Worm (Caenorhabditis elegans) whole organism, young adult: ENCODE data around the gene F54D5.2.
A peak's percentile ranks its signal among the peaks of the same experiment; 100 is the strongest.

Experiments used
- B0019.2 ChIP-seq: fragments of 200-800 bp; sonication (Bioruptor generic); conservative IDR thresholded peaks from 2 replicates; pipeline ENCODE4 v1.3.6; 2022; ENCODE audit warnings: missing genetic modification reagents, missing genetic modification characterization, missing compliant biosample characterization
- F10E7.11 ChIP-seq: sonication (generic microtip); optimal IDR thresholded peaks from 2 replicates; lab custom pipeline; 2017; ENCODE audit warnings: mild to moderate bottlenecking, missing genetic modification characterization, moderate library complexity, missing compliant biosample characterization
- F33H1.4 ChIP-seq: fragments of 200-800 bp; sonication (Bioruptor generic); IDR thresholded peaks from 2 replicates; pipeline ENCODE4 v1.3.6; 2022; ENCODE audit warnings: missing genetic modification reagents, missing genetic modification characterization, missing compliant biosample characterization
- F57A8.1 ChIP-seq: fragments of 200-800 bp; sonication (Bioruptor generic); optimal IDR thresholded peaks from 2 replicates; lab custom pipeline; 2018; ENCODE audit warnings: mild to moderate bottlenecking, missing genetic modification characterization, moderate library complexity, missing compliant biosample characterization
- F57C9.4 ChIP-seq: sonication (generic microtip); optimal IDR thresholded peaks from 2 replicates; lab custom pipeline; 2017; ENCODE audit warnings: mild to moderate bottlenecking, missing genetic modification characterization, missing compliant biosample characterization
- K11D2.4 ChIP-seq: fragments of 200-800 bp; sonication (Bioruptor generic); IDR thresholded peaks from 2 replicates; pipeline ENCODE4 v1.3.6; 2022; ENCODE audit warnings: missing genetic modification reagents, missing genetic modification characterization, missing compliant biosample characterization
- K12H6.12 ChIP-seq: fragments of 200-800 bp; sonication (Bioruptor generic); optimal IDR thresholded peaks from 2 replicates; lab custom pipeline; 2018; ENCODE audit warnings: mild to moderate bottlenecking, missing genetic modification characterization, missing compliant biosample characterization
- Y79H2A.3 ChIP-seq: fragments of 200-800 bp; sonication (Bioruptor generic); conservative IDR thresholded peaks from 2 replicates; pipeline ENCODE4 v1.3.6; 2022; ENCODE audit warnings: missing genetic modification reagents, missing genetic modification characterization, missing compliant biosample characterization
- ZK185.1 ChIP-seq: sonication (generic microtip); optimal IDR thresholded peaks from 2 replicates; lab custom pipeline; 2016; ENCODE audit warnings: mild to moderate bottlenecking, missing genetic modification characterization, missing compliant biosample characterization; ENCODE audit not compliant: poor library complexity, severe bottlenecking
- akir-1 ChIP-seq: fragments of 200-800 bp; sonication (Bioruptor generic); optimal IDR thresholded peaks from 2 replicates; lab custom pipeline; 2018; ENCODE audit warnings: mild to moderate bottlenecking, missing genetic modification characterization, moderate library complexity, missing compliant biosample characterization
- ama-1 ChIP-seq, 3 experiments: fragments of 150-350 bp in 1 of 3; sonication (generic microtip) in 2 of 3; optimal IDR thresholded peaks; 2 replicates each; lab custom pipeline; 2014 to 2018; ENCODE audit warnings: missing biosample characterization in 2 of 3, missing genetic modification characterization in 2 of 3, missing genetic modification reagents in 2 of 3
- athp-1 ChIP-seq: sonication (generic microtip); optimal IDR thresholded peaks from 2 replicates; lab custom pipeline; 2017; ENCODE audit warnings: mild to moderate bottlenecking, missing genetic modification characterization, missing compliant biosample characterization
- attf-6 ChIP-seq: fragments of 200-800 bp; sonication (Bioruptor generic); IDR thresholded peaks from 2 replicates; pipeline ENCODE4 v1.3.6; 2022; ENCODE audit warnings: missing genetic modification reagents, missing genetic modification characterization, missing compliant biosample characterization
- cebp-1 ChIP-seq, 2 experiments: fragments of 200-800 bp in 1 of 2; sonication (Bioruptor generic) in 1 of 2; sonication (generic microtip) in 1 of 2; IDR thresholded peaks in 1 of 2; optimal IDR thresholded peaks in 1 of 2; 2 replicates each; pipeline versions ENCODE4 v1.3.6 to Lab custom; 2017 to 2022; ENCODE audit warnings: missing compliant biosample characterization in 2 of 2, missing genetic modification characterization in 2 of 2, mild to moderate bottlenecking in 1 of 2, missing genetic modification reagents in 1 of 2, moderate library complexity in 1 of 2
- ceh-100 ChIP-seq: fragments of 200-800 bp; sonication (Bioruptor generic); IDR thresholded peaks from 2 replicates; pipeline ENCODE4 v1.3.6; 2022; ENCODE audit warnings: missing genetic modification reagents, missing genetic modification characterization, missing compliant biosample characterization
- ceh-40 ChIP-seq: fragments of 200-800 bp; sonication (Bioruptor generic); IDR thresholded peaks from 2 replicates; pipeline ENCODE4 v1.3.6; 2022; ENCODE audit warnings: missing genetic modification characterization, missing compliant biosample characterization
- ceh-91 ChIP-seq: fragments of 200-800 bp; sonication (Bioruptor generic); IDR thresholded peaks from 2 replicates; pipeline ENCODE4 v1.3.6; 2022; ENCODE audit warnings: missing genetic modification reagents, missing genetic modification characterization, missing compliant biosample characterization
- die-1 ChIP-seq: sonication (generic microtip); optimal IDR thresholded peaks from 2 replicates; lab custom pipeline; 2016; ENCODE audit warnings: missing genotype, mild to moderate bottlenecking, missing genetic modification characterization, missing compliant biosample characterization
- dpl-1 ChIP-seq: fragments of 150-350 bp; optimal IDR thresholded peaks from 2 replicates; lab custom pipeline; 2014; ENCODE audit warnings: missing biosample characterization, missing genetic modification reagents, missing genetic modification characterization
- efl-1 ChIP-seq: fragments of 150-350 bp; optimal IDR thresholded peaks from 2 replicates; lab custom pipeline; 2014; ENCODE audit warnings: missing biosample characterization, missing genetic modification reagents, missing genetic modification characterization
- egl-18 ChIP-seq: fragments of 200-800 bp; sonication (Bioruptor generic); IDR thresholded peaks from 2 replicates; pipeline ENCODE4 v1.3.6; 2022; ENCODE audit warnings: missing genetic modification reagents, missing genetic modification characterization, missing compliant biosample characterization
- egl-44 ChIP-seq: fragments of 200-800 bp; sonication (Bioruptor generic); IDR thresholded peaks from 2 replicates; pipeline ENCODE4 v1.3.6; 2022; ENCODE audit warnings: missing genetic modification reagents, missing genetic modification characterization, missing compliant biosample characterization
- egrh-3 ChIP-seq: fragments of 200-800 bp; sonication (Bioruptor generic); IDR thresholded peaks from 2 replicates; pipeline ENCODE4 v1.3.6; 2022; ENCODE audit warnings: missing genetic modification reagents, missing genetic modification characterization, missing compliant biosample characterization
- ekl-4 ChIP-seq: fragments of 200-800 bp; sonication (Bioruptor generic); IDR thresholded peaks from 2 replicates; pipeline ENCODE4 v1.3.6; 2022; ENCODE audit warnings: missing genetic modification reagents, missing genetic modification characterization, missing compliant biosample characterization
- him-1 ChIP-seq: sonication (generic microtip); optimal IDR thresholded peaks from 2 replicates; lab custom pipeline; 2016; ENCODE audit warnings: missing genotype, missing genetic modification reagents, missing genetic modification characterization, missing compliant biosample characterization
- hrde-1 ChIP-seq: sonication (generic microtip); optimal IDR thresholded peaks from 2 replicates; lab custom pipeline; 2016; ENCODE audit warnings: missing genetic modification characterization, mild to moderate bottlenecking, missing compliant biosample characterization, moderate library complexity, missing genotype, missing genetic modification reagents, borderline replicate concordance
- hsf-1 ChIP-seq: fragments of 200-800 bp; sonication (Bioruptor generic); IDR thresholded peaks from 2 replicates; pipeline ENCODE4 v1.3.6; 2022; ENCODE audit warnings: missing genetic modification reagents, missing genetic modification characterization, missing compliant biosample characterization
- let-526 ChIP-seq: fragments of 200-800 bp; sonication (Bioruptor generic); IDR thresholded peaks from 2 replicates; pipeline ENCODE4 v1.3.6; 2022; ENCODE audit warnings: missing genetic modification reagents, missing genetic modification characterization, missing compliant biosample characterization
- let-607 ChIP-seq, 2 experiments: fragments of 200-800 bp in 1 of 2; sonication (Bioruptor generic) in 1 of 2; sonication (generic microtip) in 1 of 2; optimal IDR thresholded peaks; 2 replicates each; lab custom pipeline; 2016 to 2018; ENCODE audit warnings: mild to moderate bottlenecking in 2 of 2, missing compliant biosample characterization in 2 of 2, missing genetic modification characterization in 2 of 2, moderate library complexity in 2 of 2, missing genotype in 1 of 2
- lin-35 ChIP-seq, 3 experiments: fragments of 150-350 bp in 2 of 3; sonication (generic microtip) in 1 of 3; optimal IDR thresholded peaks; 2 replicates each; lab custom pipeline; 2014 to 2018; ENCODE audit warnings: missing biosample characterization in 3 of 3, missing genetic modification characterization in 3 of 3, missing genetic modification reagents in 3 of 3
- lin-54 ChIP-seq: fragments of 200-800 bp; sonication (Bioruptor generic); optimal IDR thresholded peaks from 2 replicates; lab custom pipeline; 2018; ENCODE audit warnings: mild to moderate bottlenecking, missing genetic modification characterization, missing compliant biosample characterization
- lsl-1 ChIP-seq: fragments of 200-800 bp; sonication (Bioruptor generic); optimal IDR thresholded peaks from 2 replicates; lab custom pipeline; 2018; ENCODE audit warnings: mild to moderate bottlenecking, missing genetic modification characterization, moderate library complexity, missing compliant biosample characterization
- madf-3 ChIP-seq: fragments of 200-800 bp; sonication (Bioruptor generic); IDR thresholded peaks from 2 replicates; pipeline ENCODE4 v1.3.6; 2022; ENCODE audit warnings: missing genetic modification reagents, missing genetic modification characterization, missing compliant biosample characterization
- madf-8 ChIP-seq: fragments of 200-800 bp; sonication (Bioruptor generic); conservative IDR thresholded peaks from 2 replicates; pipeline ENCODE4 v1.3.6; 2022; ENCODE audit warnings: missing genetic modification reagents, missing genetic modification characterization, missing compliant biosample characterization
- mes-4 ChIP-seq: sonication (generic microtip); optimal IDR thresholded peaks from 2 replicates; lab custom pipeline; 2016; ENCODE audit warnings: missing genotype, missing genetic modification characterization, missing compliant biosample characterization
- nfya-1 ChIP-seq: sonication (generic microtip); optimal IDR thresholded peaks from 2 replicates; lab custom pipeline; 2017; ENCODE audit warnings: antibody characterized with exemption, missing compliant biosample characterization, missing genetic modification characterization, borderline replicate concordance; ENCODE audit not compliant: insufficient read depth
- nfya-2 ChIP-seq: fragments of 200-800 bp; sonication (Bioruptor generic); IDR thresholded peaks from 2 replicates; pipeline ENCODE4 v1.3.6; 2022; ENCODE audit warnings: missing genetic modification reagents, missing genetic modification characterization, missing compliant biosample characterization
- nhr-179 ChIP-seq: sonication (generic microtip); optimal IDR thresholded peaks from 2 replicates; lab custom pipeline; 2016; ENCODE audit warnings: mild to moderate bottlenecking, missing genetic modification characterization, missing compliant biosample characterization
- nhr-80 ChIP-seq: sonication (generic microtip); optimal IDR thresholded peaks from 2 replicates; lab custom pipeline; 2016; ENCODE audit warnings: missing genetic modification characterization, missing compliant biosample characterization
- pbrm-1 ChIP-seq: fragments of 200-800 bp; sonication (Bioruptor generic); IDR thresholded peaks from 2 replicates; pipeline ENCODE4 v1.3.6; 2022; ENCODE audit warnings: missing genetic modification reagents, missing genetic modification characterization, missing compliant biosample characterization
- rcor-1 ChIP-seq: fragments of 200-800 bp; sonication (Bioruptor generic); IDR thresholded peaks from 2 replicates; pipeline ENCODE4 v1.3.6; 2022; ENCODE audit warnings: missing genetic modification reagents, missing genetic modification characterization, missing compliant biosample characterization
- snpc-1.3 ChIP-seq: sonication (generic microtip); optimal IDR thresholded peaks from 2 replicates; lab custom pipeline; 2017; ENCODE audit warnings: missing genetic modification characterization, mild to moderate bottlenecking, missing compliant biosample characterization, antibody characterized with exemption, moderate library complexity, missing genotype, missing genetic modification reagents; ENCODE audit not compliant: insufficient read depth
- somi-1 ChIP-seq: fragments of 200-800 bp; sonication (Bioruptor generic); optimal IDR thresholded peaks from 2 replicates; lab custom pipeline; 2018; ENCODE audit warnings: mild to moderate bottlenecking, missing genetic modification characterization, missing compliant biosample characterization
- tlf-1 ChIP-seq: fragments of 200-800 bp; sonication (Bioruptor generic); optimal IDR thresholded peaks from 2 replicates; lab custom pipeline; 2018; ENCODE audit warnings: mild to moderate bottlenecking, missing genetic modification characterization, missing compliant biosample characterization
- ztf-18 ChIP-seq: sonication (generic microtip); optimal IDR thresholded peaks from 2 replicates; lab custom pipeline; 2016; ENCODE audit warnings: missing genotype, mild to moderate bottlenecking, missing genetic modification characterization, missing compliant biosample characterization

F54D5.2 gene

DNA sequence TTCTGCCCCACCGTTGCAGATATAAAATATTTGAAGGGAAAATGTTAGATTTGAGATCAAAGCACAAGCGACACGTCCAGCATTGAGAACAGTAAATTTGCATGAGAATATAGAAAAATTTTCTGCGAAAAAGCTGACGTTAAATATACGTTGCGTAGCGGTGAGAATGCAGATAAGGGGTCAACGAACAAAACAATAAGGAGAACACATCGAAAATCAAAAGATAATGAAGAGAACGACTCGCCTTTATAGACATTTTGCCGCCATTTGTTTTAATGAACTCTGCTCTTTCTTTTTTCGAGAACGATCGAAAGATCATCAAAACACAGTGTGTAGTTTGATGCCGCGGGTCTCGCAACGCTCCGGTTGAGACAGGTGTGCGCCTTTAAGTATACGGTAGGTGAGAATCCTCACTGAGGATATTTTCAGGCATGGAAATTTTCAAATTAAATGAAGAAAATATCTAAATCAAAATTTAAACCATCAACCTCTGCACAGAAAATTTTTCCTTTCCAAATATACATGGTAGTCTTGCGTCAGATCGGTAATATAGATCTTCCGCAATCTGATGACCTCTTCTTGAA, 23.3 kb downstream of the F54D5.2 start (continued):
- TF ChIP-seq snpc-1.3 (tag; lab: Kevin White, UChicago) (peak; percentile 7), cebp-1 (GFP tag; IDR thresholded peaks at IDR 0.05; lab: Robert Waterston, UW) (no peak), cebp-1 (tag; optimal IDR thresholded peaks at IDR 0.05; lab: Kevin White, UChicago) (peak; percentile 28), let-607 (tag; optimal IDR thresholded peaks at IDR 0.05; lab: Kevin White, UChicago) (no peak), K12H6.12 (tag; lab: Kevin White, UChicago) (no peak), F33H1.4 (peak; percentile 83), ekl-4 (GFP tag; lab: Robert Waterston, UW) (peak; percentile 76), F10E7.11 (tag; lab: Kevin White, UChicago) (no peak), nhr-80 (peak; percentile 49), nfya-1 (no peak), akir-1 (GFP tag; lab: Kevin White, UChicago) (no peak), lsl-1 (peak; percentile 89), madf-8 (GFP tag; lab: Robert Waterston, UW) (peak; percentile 84), F57C9.4 (tag; lab: Kevin White, UChicago) (no peak), ceh-100 (GFP tag; lab: Robert Waterston, UW) (peak; percentile 52; the same call in 1 of the 2 replicates), athp-1 (tag; lab: Kevin White, UChicago) (peak; percentile 60), him-1 (tag; lab: Kevin White, UChicago) (peak; percentile 26), rcor-1 (peak; percentile 33; the same call in 1 of the 2 replicates), mes-4 (tag; lab: Kevin White, UChicago) (no peak), dpl-1 (GFP tag; lab: Kevin White, UChicago) (peak; percentile 40), hrde-1 (tag; lab: Kevin White, UChicago) (peak; percentile 62), ztf-18 (peak; percentile 32), pbrm-1 (GFP tag; lab: Robert Waterston, UW) (peak; percentile 69; the same call in 1 of the 2 replicates), somi-1 (GFP tag; lab: Kevin White, UChicago) (no peak), tlf-1 (GFP tag; lab: Kevin White, UChicago) (peak; percentile 65), let-526 (no peak), attf-6 (GFP tag; lab: Robert Waterston, UW) (peak; percentile 44; the same call in 1 of the 2 replicates), K11D2.4 (no peak), ceh-40 (no peak), egl-18 (GFP tag; lab: Robert Waterston, UW) (no peak), madf-3 (GFP tag; lab: Robert Waterston, UW) (no peak), B0019.2 (GFP tag; lab: Robert Waterston, UW) (no peak), ama-1 (optimal IDR thresholded peaks at IDR 0.05; lab: Kevin White, UChicago) (no peak), ama-1 (GFP tag; optimal IDR thresholded peaks at IDR 0.05; lab: Kevin White, UChicago) (peak in 1 of 2 experiments; percentile 22), nhr-179 (tag; lab: Kevin White, UChicago) (no peak), nfya-2 (GFP tag; lab: Robert Waterston, UW) (no peak), ZK185.1 (tag; lab: Kevin White, UChicago) (no peak), die-1 (tag; lab: Kevin White, UChicago) (peak; percentile 11), egl-44 (GFP tag; lab: Robert Waterston, UW) (no peak), efl-1 (GFP tag; lab: Kevin White, UChicago) (peak; percentile 82), egrh-3 (no peak), hsf-1 (GFP tag; lab: Robert Waterston, UW) (peak; percentile 92), ceh-91 (GFP tag; lab: Robert Waterston, UW) (peak; percentile 21; the same call in 1 of the 2 replicates), F57A8.1 (GFP tag; lab: Kevin White, UChicago) (no peak), lin-35 (GFP tag; optimal IDR thresholded peaks at IDR 0.05; lab: Kevin White, UChicago) (peak in 1 of 3 experiments; percentile 9), Y79H2A.3 (GFP tag; lab: Robert Waterston, UW) (0 out of 2 replicates have a peak, but pooled peaks have one; percentile 59), lin-54 (peak; percentile 69)
